Fruit fly (Drosophila melanogaster): Measurements from ENCODE around the gene eag.

Gene eag

DNA sequence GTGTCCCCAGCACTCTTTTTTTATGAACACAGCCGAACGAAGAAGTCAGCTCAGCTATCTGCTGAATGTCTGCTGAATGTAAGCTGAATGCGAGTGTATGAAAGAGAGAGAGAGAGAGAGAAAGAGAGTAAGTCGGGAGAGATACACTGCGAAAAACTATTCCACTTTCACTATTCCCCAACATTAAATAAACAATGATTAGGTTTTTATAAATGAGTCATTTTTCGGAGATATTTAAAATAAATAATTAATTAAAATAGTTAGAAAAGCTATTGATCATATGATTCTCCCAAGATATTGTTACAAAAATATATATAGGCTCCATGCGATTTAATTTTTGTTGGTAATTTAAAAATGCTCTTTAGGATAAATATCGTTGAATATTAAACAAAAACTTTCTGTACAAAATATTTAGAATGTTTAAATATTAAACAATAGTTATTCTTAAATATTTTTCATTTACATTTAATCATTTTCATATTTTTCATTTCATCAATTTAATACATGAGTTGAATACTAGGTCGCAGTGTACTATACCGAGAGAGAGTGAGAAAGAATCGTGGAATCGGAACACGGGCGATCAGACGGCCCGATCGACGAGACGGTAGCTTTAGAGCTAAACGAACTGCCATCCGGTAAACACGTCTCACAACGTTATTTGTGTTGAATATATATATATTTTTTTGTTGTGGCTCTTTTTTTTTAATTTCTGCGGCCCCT lies 68.7 kb downstream of the eag start, which contains the start of gene be (continued):
- TF ChIP-seq Rfx (GFP tag; IDR thresholded peaks at IDR 0.05) (peak; percentile 41), vnd (GFP tag; IDR thresholded peaks at IDR 0.05; ENCODE audit: partially characterized antibody) (no peak), Ptx1 (GFP tag; IDR thresholded peaks at IDR 0.05) (peak; percentile 71), Nf-YB (GFP tag; optimal IDR thresholded peaks at IDR 0.05) (peak; percentile 73), vfl (GFP tag; optimal IDR thresholded peaks at IDR 0.05) (no peak), CG9876 (GFP tag; optimal IDR thresholded peaks at IDR 0.05) (no peak), stwl (tag; optimal IDR thresholded peaks at IDR 0.05) (no peak), MTF-1 (GFP tag; optimal IDR thresholded peaks at IDR 0.05; ENCODE audit: borderline replicate concordance) (no peak), CG10147 (GFP tag; optimal IDR thresholded peaks at IDR 0.05) (peak; percentile 59), lilli (GFP tag; optimal IDR thresholded peaks at IDR 0.05) (no peak), CG32772 (GFP tag; IDR thresholded peaks at IDR 0.05) (no peak; the same call in 1 of the 2 replicates), dati (GFP tag; IDR thresholded peaks at IDR 0.05) (no peak), CG13775 (GFP tag; optimal IDR thresholded peaks at IDR 0.05) (peak; percentile 64), ci (GFP tag; IDR thresholded peaks at IDR 0.05) (peak; percentile 65), hbn (GFP tag; IDR thresholded peaks at IDR 0.05; ENCODE audit: partially characterized antibody) (no peak), CG6683 (GFP tag; optimal IDR thresholded peaks at IDR 0.05) (peak; percentile 40), CG17912 (GFP tag; optimal IDR thresholded peaks at IDR 0.05) (no peak), CG17359 (tag; optimal IDR thresholded peaks at IDR 0.05) (peak; percentile 27), CrebB (tag; optimal IDR thresholded peaks at IDR 0.05) (no peak), Optix (GFP tag; IDR thresholded peaks at IDR 0.05) (no peak), CG5953 (GFP tag; IDR thresholded peaks at IDR 0.05) (no peak), CG30403 (GFP tag; optimal IDR thresholded peaks at IDR 0.05) (peak; percentile 73), ftz-f1 (GFP tag; optimal IDR thresholded peaks at IDR 0.05) (no peak), CG2199 (GFP tag; IDR thresholded peaks at IDR 0.05) (no peak), crc (GFP tag; optimal IDR thresholded peaks at IDR 0.05) (no peak), hb (GFP tag; IDR thresholded peaks at IDR 0.05; ENCODE audit: partially characterized antibody) (no peak), lbe (GFP tag; optimal IDR thresholded peaks at IDR 0.05) (no peak), Chrac-16 (GFP tag; optimal IDR thresholded peaks at IDR 0.05) (peak; percentile 41), shn (GFP tag; optimal IDR thresholded peaks at IDR 0.05) (no peak), CG6654 (GFP tag; optimal IDR thresholded peaks at IDR 0.05) (no peak), ems (GFP tag; optimal IDR thresholded peaks at IDR 0.05) (no peak), HmgD (GFP tag; optimal IDR thresholded peaks at IDR 0.05) (no peak), CG7556 (GFP tag; optimal IDR thresholded peaks at IDR 0.05) (peak; percentile 89), CG3281 (GFP tag; optimal IDR thresholded peaks at IDR 0.05) (peak; percentile 55), zen (tag; optimal IDR thresholded peaks at IDR 0.05) (peak; percentile 65), fd96Cb (tag; optimal IDR thresholded peaks at IDR 0.05) (peak; percentile 81), CG7357 (GFP tag; IDR thresholded peaks at IDR 0.05) (peak; percentile 23; the same call in 1 of the 3 replicates), Nf-YA (GFP tag; IDR thresholded peaks at IDR 0.05) (0 out of 2 replicates have a peak, but pooled peaks have one; percentile 16), Jarid2 (GFP tag; optimal IDR thresholded peaks at IDR 0.05) (peak; percentile 81), al (GFP tag; IDR thresholded peaks at IDR 0.05) (peak; percentile 44; the same call in 1 of the 2 replicates), CG6272 (GFP tag; IDR thresholded peaks at IDR 0.05) (no peak), sim (GFP tag; IDR thresholded peaks at IDR 0.05) (0 out of 2 replicates have a peak, but pooled peaks have one; percentile 21), Drgx (GFP tag; IDR thresholded peaks at IDR 0.05) (peak; percentile 38; the same call in 1 of the 2 replicates), danr (GFP tag; IDR thresholded peaks at IDR 0.05) (no peak), CG4854 (GFP tag; optimal IDR thresholded peaks at IDR 0.05) (no peak), CG12155 (GFP tag; optimal IDR thresholded peaks at IDR 0.05) (peak; percentile 13), nau (GFP tag; optimal IDR thresholded peaks at IDR 0.05) (no peak), so (GFP tag; IDR thresholded peaks at IDR 0.05) (no peak), CG5180 (GFP tag; optimal IDR thresholded peaks at IDR 0.05) (peak; percentile 52), CG32767 (GFP tag; IDR thresholded peaks at IDR 0.05) (peak; percentile 51; the same call in 1 of the 2 replicates)
